Worm (Caenorhabditis elegans) whole organism, L4 larva: ENCODE results near the gene C16E9.2.

ENCODE experiments used
- F10B5.3 ChIP-seq: sonication (generic microtip); optimal IDR thresholded peaks from 2 replicates; lab custom pipeline; 2016; ENCODE audit warnings: mild to moderate bottlenecking, missing genetic modification characterization, missing compliant biosample characterization
- F26F4.8 ChIP-seq: fragments of 200-800 bp; sonication (Bioruptor generic); conservative IDR thresholded peaks from 2 replicates; pipeline ENCODE4 v1.3.6; 2022; ENCODE audit warnings: missing genetic modification characterization, missing compliant biosample characterization
- F37D6.2 ChIP-seq: sonication (generic microtip); optimal IDR thresholded peaks from 2 replicates; lab custom pipeline; 2016; ENCODE audit warnings: mild to moderate bottlenecking, missing genetic modification characterization, missing compliant biosample characterization
- Y5F2A.4 ChIP-seq: fragments of 200-800 bp; sonication (Bioruptor generic); optimal IDR thresholded peaks from 2 replicates; lab custom pipeline; 2018; ENCODE audit warnings: mild to moderate bottlenecking, missing genetic modification characterization, missing compliant biosample characterization
- ZK337.2 ChIP-seq: fragments of 200-800 bp; sonication (Bioruptor generic); IDR thresholded peaks from 2 replicates; pipeline ENCODE4 v1.3.6; 2022; ENCODE audit warnings: missing genetic modification reagents, missing genetic modification characterization, missing compliant biosample characterization
- ama-1 ChIP-seq: fragments of 150-350 bp; optimal IDR thresholded peaks from 2 replicates; lab custom pipeline; 2014; ENCODE audit warnings: inconsistent platforms, mixed read lengths
- ceh-32 ChIP-seq: sonication (generic microtip); optimal IDR thresholded peaks from 2 replicates; lab custom pipeline; 2016; ENCODE audit warnings: mild to moderate bottlenecking, missing genetic modification characterization, missing compliant biosample characterization; ENCODE audit not compliant: poor library complexity
- ceh-62 ChIP-seq: sonication (generic microtip); optimal IDR thresholded peaks from 2 replicates; lab custom pipeline; 2017; ENCODE audit warnings: missing biosample characterization, missing genetic modification characterization
- ceh-82 ChIP-seq: sonication (generic microtip); optimal IDR thresholded peaks from 2 replicates; lab custom pipeline; 2017; ENCODE audit warnings: missing biosample characterization, missing genetic modification characterization
- ctbp-1 ChIP-seq: fragments of 200-800 bp; sonication (Bioruptor generic); IDR thresholded peaks from 2 replicates; pipeline ENCODE4 v1.3.6; 2022; ENCODE audit warnings: missing genetic modification reagents, missing genetic modification characterization, missing compliant biosample characterization
- daf-16 ChIP-seq, 3 experiments: sonication (generic microtip); optimal IDR thresholded peaks; 2 replicates each; lab custom pipeline; 2016 to 2017; ENCODE audit warnings: missing genetic modification characterization in 3 of 3, missing genetic modification reagents in 3 of 3, mild to moderate bottlenecking in 2 of 3, missing compliant biosample characterization in 2 of 3, missing biosample characterization in 1 of 3, moderate library complexity in 1 of 3
- daf-19 ChIP-seq: fragments of 200-800 bp; sonication (Bioruptor generic); conservative IDR thresholded peaks from 2 replicates; pipeline ENCODE4 v1.3.6; 2022; ENCODE audit warnings: missing genetic modification characterization, missing compliant biosample characterization
- fkh-10 ChIP-seq: fragments of 150-350 bp; optimal IDR thresholded peaks from 2 replicates; lab custom pipeline; 2014; ENCODE audit warnings: missing biosample characterization, missing genetic modification reagents, missing genetic modification characterization
- hif-1 ChIP-seq, 2 experiments: sonication (generic microtip); optimal IDR thresholded peaks; 2 replicates each; lab custom pipeline; 2016 to 2017; ENCODE audit warnings: missing compliant biosample characterization in 2 of 2, missing genetic modification characterization in 2 of 2, missing genetic modification reagents in 2 of 2, missing genotype in 2 of 2, mild to moderate bottlenecking in 1 of 2
- hlh-11 ChIP-seq: fragments of 200-800 bp; sonication (Bioruptor generic); optimal IDR thresholded peaks from 2 replicates; lab custom pipeline; 2018; ENCODE audit warnings: mild to moderate bottlenecking, missing genetic modification characterization, missing compliant biosample characterization
- hlh-30 ChIP-seq: sonication (generic microtip); optimal IDR thresholded peaks from 2 replicates; lab custom pipeline; 2017; ENCODE audit warnings: antibody characterized with exemption, mild to moderate bottlenecking, missing genetic modification characterization, missing compliant biosample characterization; ENCODE audit not compliant: insufficient read depth
- hmg-1.1 ChIP-seq: fragments of 200-800 bp; sonication (Bioruptor generic); IDR thresholded peaks from 2 replicates; pipeline ENCODE4 v1.3.6; 2022; ENCODE audit warnings: missing genetic modification reagents, missing genetic modification characterization, missing compliant biosample characterization
- jun-1 ChIP-seq: fragments of 150-350 bp; optimal IDR thresholded peaks from 2 replicates; lab custom pipeline; 2014; ENCODE audit warnings: missing biosample characterization, missing genetic modification reagents, missing genetic modification characterization
- lim-7 ChIP-seq: fragments of 200-800 bp; sonication (Bioruptor generic); IDR thresholded peaks from 2 replicates; pipeline ENCODE4 v1.3.6; 2022; ENCODE audit warnings: missing genetic modification characterization, missing compliant biosample characterization
- lin-15B ChIP-seq: fragments of 150-350 bp; sonication (generic microtip); optimal IDR thresholded peaks from 3 replicates; lab custom pipeline; 2014; ENCODE audit warnings: missing biosample characterization, missing genetic modification characterization
- lir-3 ChIP-seq: sonication (generic microtip); optimal IDR thresholded peaks from 2 replicates; lab custom pipeline; 2016; ENCODE audit warnings: mild to moderate bottlenecking, missing genetic modification characterization, missing compliant biosample characterization
- lsy-2 ChIP-seq, 2 experiments: fragments of 150-350 bp in 1 of 2; sonication (generic microtip) in 1 of 2; optimal IDR thresholded peaks; 2 replicates each; lab custom pipeline; 2014 to 2017; ENCODE audit warnings: missing biosample characterization in 2 of 2, missing genetic modification characterization in 2 of 2
- mdl-1 ChIP-seq, 2 experiments: fragments of 150-350 bp in 1 of 2; sonication (generic microtip) in 1 of 2; optimal IDR thresholded peaks; 2 replicates each; lab custom pipeline; 2014 to 2017; ENCODE audit warnings: missing biosample characterization in 2 of 2, missing genetic modification characterization in 2 of 2
- mdt-29 ChIP-seq: fragments of 200-800 bp; sonication (Bioruptor generic); IDR thresholded peaks from 2 replicates; pipeline ENCODE4 v1.3.6; 2022; ENCODE audit warnings: missing genetic modification reagents, missing genetic modification characterization, missing compliant biosample characterization
- mep-1 ChIP-seq: fragments of 150-350 bp; sonication (generic microtip); optimal IDR thresholded peaks from 3 replicates; lab custom pipeline; 2014; ENCODE audit warnings: missing biosample characterization, missing genetic modification characterization
- mxl-2 ChIP-seq: fragments of 200-800 bp; sonication (Bioruptor generic); conservative IDR thresholded peaks from 2 replicates; pipeline ENCODE4 v1.3.6; 2022; ENCODE audit warnings: missing genetic modification reagents, missing genetic modification characterization, missing compliant biosample characterization
- nhr-11 ChIP-seq: fragments of 150-350 bp; optimal IDR thresholded peaks from 2 replicates; lab custom pipeline; 2014; ENCODE audit warnings: missing biosample characterization, missing genetic modification characterization
- nhr-237 ChIP-seq: sonication (generic microtip); optimal IDR thresholded peaks from 2 replicates; lab custom pipeline; 2017; ENCODE audit warnings: missing biosample characterization, missing genetic modification characterization
- nhr-42 ChIP-seq: fragments of 200-800 bp; sonication (Bioruptor generic); IDR thresholded peaks from 2 replicates; pipeline ENCODE4 v1.3.6; 2022; ENCODE audit warnings: missing genetic modification characterization, missing compliant biosample characterization
- nhr-48 ChIP-seq: sonication (generic microtip); optimal IDR thresholded peaks from 2 replicates; lab custom pipeline; 2016; ENCODE audit warnings: mild to moderate bottlenecking, missing genetic modification characterization, missing compliant biosample characterization
- php-3 ChIP-seq: fragments of 200-800 bp; sonication (Bioruptor generic); IDR thresholded peaks from 2 replicates; pipeline ENCODE4 v1.3.6; 2022; ENCODE audit warnings: missing genetic modification reagents, missing genetic modification characterization, missing compliant biosample characterization
- rbr-2 ChIP-seq: sonication (generic microtip); optimal IDR thresholded peaks from 2 replicates; lab custom pipeline; 2016; ENCODE audit warnings: missing genotype, missing genetic modification characterization, missing compliant biosample characterization
- set-16 ChIP-seq: fragments of 200-800 bp; sonication (Bioruptor generic); IDR thresholded peaks from 2 replicates; pipeline ENCODE4 v1.3.6; 2022; ENCODE audit warnings: missing genetic modification reagents, missing genetic modification characterization, missing compliant biosample characterization
- snpc-4 ChIP-seq: fragments of 150-350 bp; optimal IDR thresholded peaks from 2 replicates; lab custom pipeline; 2014; ENCODE audit warnings: missing biosample characterization, missing genetic modification characterization
- tag-97 ChIP-seq: fragments of 200-800 bp; sonication (Bioruptor generic); IDR thresholded peaks from 2 replicates; pipeline ENCODE4 v1.3.6; 2022; ENCODE audit warnings: missing genetic modification characterization, missing compliant biosample characterization
- unc-62 ChIP-seq, 3 experiments: fragments of 150-350 bp in 1 of 3; sonication (generic microtip); optimal IDR thresholded peaks in 2 of 3; peaks in 1 of 3; 1 replicate in 1 of 3; 2 replicates in 2 of 3; lab custom pipeline; 2014 to 2017; ENCODE audit warnings: missing biosample characterization in 3 of 3, missing genetic modification characterization in 3 of 3, missing genetic modification reagents in 3 of 3, missing genotype in 1 of 3
- zag-1 ChIP-seq: fragments of 150-350 bp; optimal IDR thresholded peaks from 2 replicates; lab custom pipeline; 2014; ENCODE audit warnings: missing biosample characterization, missing genetic modification characterization
- zfp-2 ChIP-seq: sonication (generic microtip); optimal IDR thresholded peaks from 2 replicates; lab custom pipeline; 2016; ENCODE audit warnings: mild to moderate bottlenecking, missing genetic modification characterization, missing compliant biosample characterization
- zfp-3 ChIP-seq: fragments of 200-800 bp; sonication (Bioruptor generic); conservative IDR thresholded peaks from 2 replicates; pipeline ENCODE4 v1.3.6; 2022; ENCODE audit warnings: missing genetic modification reagents, missing genetic modification characterization, missing compliant biosample characterization
- zip-11 ChIP-seq: fragments of 200-800 bp; sonication (Bioruptor generic); IDR thresholded peaks from 2 replicates; pipeline ENCODE4 v1.3.6; 2022; ENCODE audit warnings: missing genetic modification characterization, missing compliant biosample characterization

Gene C16E9.2

DNA sequence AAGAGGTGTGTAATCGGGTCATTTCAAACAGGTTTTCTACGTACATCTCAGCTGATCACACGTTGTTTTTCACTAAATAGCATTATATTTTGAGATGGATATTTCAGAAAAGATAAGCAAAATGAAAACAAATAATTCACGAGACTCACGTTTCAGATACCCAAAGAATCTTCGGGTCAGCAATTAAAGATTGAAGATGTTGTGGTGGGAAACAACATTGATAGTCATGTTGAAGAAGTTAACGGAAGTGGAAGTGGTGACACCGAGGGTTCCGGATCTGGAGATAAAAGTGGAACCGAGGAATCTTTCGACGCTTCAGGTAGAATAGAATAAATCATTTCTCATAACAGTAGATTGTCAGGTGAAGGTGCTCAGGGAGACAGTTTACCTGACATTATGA, 5.2 kb downstream of the C16E9.2 start:
- TF ChIP-seq unc-62 (GFP tag; optimal IDR thresholded peaks at IDR 0.05 in 1 of 2; lab: Kevin White, UChicago) = peak in 1 of 2 experiments; percentile 97
- no peak for TF ChIP-seq unc-62 (tag; optimal IDR thresholded peaks at IDR 0.05; lab: Kevin White, UChicago)
- TF ChIP-seq fkh-10 (GFP tag; lab: Kevin White, UChicago) = no peak
- TF ChIP-seq ceh-32 (tag; lab: Kevin White, UChicago) = no peak
- TF ChIP-seq ceh-62 (tag; lab: Kevin White, UChicago) = no peak
- TF ChIP-seq tag-97 = no peak
- TF ChIP-seq nhr-237 (tag; lab: Kevin White, UChicago) = no peak
- TF ChIP-seq hmg-1.1 (GFP tag; lab: Robert Waterston, UW) = no peak

DNA sequence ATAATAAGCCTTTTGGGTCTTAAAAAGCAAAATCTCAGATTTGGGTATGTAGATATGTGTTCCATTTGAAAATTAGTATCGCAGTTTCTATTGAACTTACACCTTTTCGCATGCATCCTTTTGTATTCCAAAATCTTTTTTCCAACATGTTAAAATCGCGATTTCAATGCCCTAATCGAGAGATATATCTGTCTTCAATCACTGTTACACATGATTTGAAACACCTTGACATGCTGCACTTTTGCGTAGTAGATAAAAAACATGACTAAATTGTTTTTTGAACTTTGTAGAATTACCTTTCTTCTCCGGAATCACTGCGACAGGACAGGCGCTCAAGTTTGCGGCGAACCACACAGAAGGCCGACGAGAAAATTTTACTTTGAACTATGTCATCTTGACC, 6.2 kb downstream of the C16E9.2 start:
- no peak for TF ChIP-seq ceh-82 (tag; lab: Kevin White, UChicago)
- TF ChIP-seq lin-15B (tag; lab: Kevin White, UChicago) = no peak
- TF ChIP-seq mxl-2 (GFP tag; lab: Robert Waterston, UW) = no peak
- no peak for TF ChIP-seq fkh-10 (GFP tag; lab: Kevin White, UChicago)
- peak; percentile 27 for TF ChIP-seq hlh-30 (tag; lab: Kevin White, UChicago)

DNA sequence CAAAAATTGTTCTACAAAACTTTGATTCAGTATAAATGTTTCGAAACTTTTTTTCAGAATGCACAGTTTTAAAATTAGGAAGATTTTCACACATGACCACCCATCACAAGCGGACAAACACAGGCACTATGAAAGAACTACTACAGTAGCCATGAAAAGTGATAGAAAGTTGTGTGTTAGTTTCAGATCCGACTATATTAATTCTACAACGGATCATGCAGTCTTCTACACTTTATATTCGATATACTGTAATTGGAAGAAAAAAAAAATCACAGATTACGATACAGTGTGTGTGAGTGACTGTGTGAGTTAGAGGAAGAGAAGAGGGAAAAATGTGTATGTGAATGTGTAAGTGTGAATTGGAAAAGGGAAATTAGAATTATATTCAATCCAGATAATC, 11.3 kb downstream of the C16E9.2 start:
- TF ChIP-seq hlh-11 (tag; lab: Kevin White, UChicago) (no peak), mep-1 (tag; lab: Kevin White, UChicago) (no peak), Y5F2A.4 (GFP tag; lab: Kevin White, UChicago) (no peak), mdl-1 (tag; optimal IDR thresholded peaks at IDR 0.05; lab: Kevin White, UChicago) (no peak), unc-62 (GFP tag; optimal IDR thresholded peaks at IDR 0.05 in 1 of 2; lab: Kevin White, UChicago) (peak in 1 of 2 experiments; percentile 96), unc-62 (tag; optimal IDR thresholded peaks at IDR 0.05; lab: Kevin White, UChicago) (no peak)

DNA sequence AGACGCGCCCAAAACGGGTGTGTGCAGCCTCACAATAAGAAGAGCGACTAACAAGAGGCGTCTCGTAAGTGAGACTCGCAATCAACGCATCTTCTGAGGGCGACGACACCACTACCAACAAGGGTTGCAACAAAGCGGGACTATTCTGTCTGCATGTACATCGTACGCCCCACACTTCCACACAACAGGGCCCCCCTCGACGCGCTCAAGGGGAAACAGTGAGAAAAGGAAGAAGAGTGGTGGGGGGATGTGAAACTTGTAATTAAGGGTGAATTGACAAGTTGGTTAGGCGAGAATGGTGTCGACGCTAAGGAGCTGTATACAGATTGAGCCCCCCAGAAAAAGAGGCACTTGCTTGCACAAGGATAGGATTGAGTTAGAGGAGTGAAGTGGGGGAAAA, 17.8 kb downstream of the C16E9.2 start:
- TF ChIP-seq ama-1 (lab: Kevin White, UChicago) = no peak
- TF ChIP-seq F10B5.3 = no peak
- no peak for TF ChIP-seq daf-19 (GFP tag; lab: Robert Waterston, UW)
- TF ChIP-seq zfp-3 = no peak
- no peak for TF ChIP-seq lsy-2 (tag; optimal IDR thresholded peaks at IDR 0.05; lab: Kevin White, UChicago)
- no peak for TF ChIP-seq ZK337.2
- no peak for TF ChIP-seq daf-16 (GFP tag; optimal IDR thresholded peaks at IDR 0.05; lab: Kevin White, UChicago)
- no peak for TF ChIP-seq daf-16 (tag; optimal IDR thresholded peaks at IDR 0.05; lab: Kevin White, UChicago)
- TF ChIP-seq nhr-11 = no peak
- no peak for TF ChIP-seq lim-7 (GFP tag; lab: Robert Waterston, UW)
- no peak for TF ChIP-seq F37D6.2 (tag; lab: Kevin White, UChicago)
- no peak for TF ChIP-seq Y5F2A.4 (GFP tag; lab: Kevin White, UChicago)
- no peak for TF ChIP-seq ctbp-1 (GFP tag; lab: Robert Waterston, UW)
- TF ChIP-seq set-16 (GFP tag; lab: Robert Waterston, UW) = no peak
- no peak for TF ChIP-seq zag-1 (tag; lab: Kevin White, UChicago)
- TF ChIP-seq F26F4.8 (GFP tag; lab: Robert Waterston, UW) = no peak
- TF ChIP-seq zip-11 (GFP tag; lab: Robert Waterston, UW) = no peak
- TF ChIP-seq zfp-2 (tag; lab: Kevin White, UChicago) = no peak
- TF ChIP-seq php-3 = no peak

DNA sequence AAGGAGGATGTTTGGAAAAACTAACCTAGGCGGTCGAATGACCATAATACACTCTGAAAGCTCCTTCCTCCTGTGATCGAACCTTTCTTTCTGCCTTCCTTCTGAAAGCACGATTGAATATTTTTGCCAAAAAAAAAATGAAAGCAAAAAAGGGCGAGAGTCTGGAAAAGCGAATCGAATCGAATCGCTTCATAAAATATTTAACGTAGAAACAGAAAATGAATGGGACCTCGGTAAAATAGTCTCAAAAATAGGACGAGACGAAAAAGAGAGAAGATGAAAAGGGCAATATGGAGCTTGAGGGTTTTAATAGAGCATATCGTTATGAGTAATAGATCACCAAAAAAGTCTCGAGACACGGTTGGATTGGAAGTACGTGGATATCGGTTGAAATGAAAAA, 20.8 kb downstream of the C16E9.2 start, which contains the start of gene inx-1:
Gene inx-1, minus strand, starts transcription at position 101 of the 400 bp plus-strand sequence.
- no peak for TF ChIP-seq unc-62 (GFP tag; optimal IDR thresholded peaks at IDR 0.05 in 1 of 2; lab: Kevin White, UChicago)
- TF ChIP-seq unc-62 (tag; optimal IDR thresholded peaks at IDR 0.05; lab: Kevin White, UChicago) = no peak
- TF ChIP-seq ceh-62 (tag; lab: Kevin White, UChicago) = no peak
- TF ChIP-seq mdt-29 (GFP tag; lab: Robert Waterston, UW) = no peak
- no peak for TF ChIP-seq ceh-82 (tag; lab: Kevin White, UChicago)
- TF ChIP-seq zag-1 (tag; lab: Kevin White, UChicago) = no peak
- no peak for TF ChIP-seq nhr-11
- no peak for TF ChIP-seq ceh-32 (tag; lab: Kevin White, UChicago)
- TF ChIP-seq set-16 (GFP tag; lab: Robert Waterston, UW) = no peak
- no peak for TF ChIP-seq snpc-4 (tag; lab: Kevin White, UChicago)
- no peak for TF ChIP-seq mxl-2 (GFP tag; lab: Robert Waterston, UW)
- TF ChIP-seq hif-1 (tag; optimal IDR thresholded peaks at IDR 0.05; lab: Kevin White, UChicago) = no peak
- TF ChIP-seq rbr-2 (tag; lab: Kevin White, UChicago) = no peak
- no peak for TF ChIP-seq jun-1 (tag; lab: Kevin White, UChicago)
- no peak for TF ChIP-seq nhr-42 (GFP tag; lab: Robert Waterston, UW)
- TF ChIP-seq nhr-48 (tag; lab: Kevin White, UChicago) = no peak
- TF ChIP-seq lir-3 (tag; lab: Kevin White, UChicago) = no peak
- TF ChIP-seq, all 104 proteins: peak for 0
